Worm (Caenorhabditis elegans) whole organism, midembryonic: ENCODE measurements around the gene srw-62.

ENCODE experiments used
- T22C8.4 ChIP-seq: fragments of 200-800 bp; sonication (Bioruptor generic); IDR thresholded peaks from 2 replicates; pipeline ENCODE4 v1.3.6; 2022; ENCODE audit warnings: missing genetic modification characterization, missing compliant biosample characterization
- cog-1 ChIP-seq: sonication (generic microtip); optimal IDR thresholded peaks from 2 replicates; lab custom pipeline; 2016; ENCODE audit warnings: missing genetic modification characterization, missing compliant biosample characterization
- flt-1 ChIP-seq: fragments of 200-800 bp; sonication (Bioruptor generic); IDR thresholded peaks from 2 replicates; pipeline ENCODE4 v1.3.6; 2022; ENCODE audit warnings: missing genetic modification characterization, missing compliant biosample characterization
- klf-2 ChIP-seq: fragments of 200-800 bp; sonication (Bioruptor generic); conservative IDR thresholded peaks from 2 replicates; pipeline ENCODE4 v1.3.6; 2022; ENCODE audit warnings: missing genetic modification reagents, missing genetic modification characterization, missing compliant biosample characterization
- med-1 ChIP-seq: sonication (generic microtip); optimal IDR thresholded peaks from 2 replicates; lab custom pipeline; 2017; ENCODE audit warnings: missing genetic modification characterization, mild to moderate bottlenecking, missing compliant biosample characterization, antibody characterized with exemption, missing genetic modification reagents; ENCODE audit not compliant: insufficient read depth
- ref-1 ChIP-seq: fragments of 200-800 bp; sonication (Bioruptor generic); conservative IDR thresholded peaks from 2 replicates; pipeline ENCODE4 v1.3.6; 2022; ENCODE audit warnings: missing genetic modification reagents, missing genetic modification characterization, missing compliant biosample characterization
- tab-1 ChIP-seq: fragments of 200-800 bp; sonication (Bioruptor generic); IDR thresholded peaks from 2 replicates; pipeline ENCODE4 v1.3.6; 2022; ENCODE audit warnings: missing genetic modification characterization, missing compliant biosample characterization
- ztf-23 ChIP-seq: fragments of 200-800 bp; sonication (Bioruptor generic); IDR thresholded peaks from 2 replicates; pipeline ENCODE4 v1.3.6; 2022; ENCODE audit warnings: missing genetic modification reagents, missing genetic modification characterization, missing compliant biosample characterization
- ztf-29 ChIP-seq: fragments of 200-800 bp; sonication (Bioruptor generic); IDR thresholded peaks from 2 replicates; pipeline ENCODE4 v1.3.6; 2022; ENCODE audit warnings: missing genetic modification reagents, missing genetic modification characterization, missing compliant biosample characterization

The srw-62 gene

DNA sequence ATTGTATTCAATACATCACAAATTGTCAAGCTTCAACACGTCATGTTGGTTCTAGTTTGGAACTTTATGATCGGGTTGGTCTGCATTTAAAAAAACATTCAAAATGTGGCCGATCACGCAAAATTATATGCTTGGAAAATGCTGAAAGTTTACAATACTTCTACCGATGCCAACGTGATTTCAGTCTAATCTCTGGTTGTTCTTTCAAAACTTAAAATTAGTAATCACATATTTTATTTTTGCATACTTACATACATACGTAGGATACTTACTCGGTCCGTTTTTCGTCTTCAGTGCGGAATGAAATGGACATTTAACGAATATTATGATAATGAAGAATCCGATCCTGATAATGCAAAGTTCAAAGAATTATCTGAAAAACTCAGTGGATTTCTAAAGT lies at the start of gene srw-62:
TSS of gene srw-62 (plus strand) at position 301 of the 400 bp plus-strand sequence.
- no peak for TF ChIP-seq T22C8.4 (GFP tag; lab: Robert Waterston, UW)

DNA sequence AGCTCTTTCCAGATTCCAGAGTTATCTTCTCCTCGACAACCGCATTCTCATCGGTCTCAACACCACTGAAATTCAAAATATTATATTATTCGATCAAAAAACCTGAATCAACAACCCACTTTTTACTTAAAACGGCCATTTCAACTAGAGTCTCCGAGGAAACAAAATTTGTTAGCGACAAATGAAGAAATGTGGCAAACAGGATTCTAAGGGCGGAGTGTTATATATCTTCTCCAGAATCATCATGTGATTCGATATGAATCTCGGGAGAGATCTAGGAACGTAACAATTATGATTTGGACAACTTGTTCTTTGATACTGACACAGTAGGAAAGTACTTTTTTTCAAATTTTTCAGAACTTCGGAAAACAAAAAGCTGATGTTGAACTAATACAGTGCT lies 49.0 kb upstream of the srw-62 start:
- TF ChIP-seq ztf-29 (GFP tag; lab: Robert Waterston, UW) (no peak), ztf-23 (GFP tag; lab: Robert Waterston, UW) (no peak), cog-1 (no peak), klf-2 (no peak), tab-1 (GFP tag; lab: Robert Waterston, UW) (no peak), ref-1 (GFP tag; lab: Robert Waterston, UW) (no peak), flt-1 (GFP tag; lab: Robert Waterston, UW) (no peak), med-1 (no peak), T22C8.4 (GFP tag; lab: Robert Waterston, UW) (no peak)

DNA sequence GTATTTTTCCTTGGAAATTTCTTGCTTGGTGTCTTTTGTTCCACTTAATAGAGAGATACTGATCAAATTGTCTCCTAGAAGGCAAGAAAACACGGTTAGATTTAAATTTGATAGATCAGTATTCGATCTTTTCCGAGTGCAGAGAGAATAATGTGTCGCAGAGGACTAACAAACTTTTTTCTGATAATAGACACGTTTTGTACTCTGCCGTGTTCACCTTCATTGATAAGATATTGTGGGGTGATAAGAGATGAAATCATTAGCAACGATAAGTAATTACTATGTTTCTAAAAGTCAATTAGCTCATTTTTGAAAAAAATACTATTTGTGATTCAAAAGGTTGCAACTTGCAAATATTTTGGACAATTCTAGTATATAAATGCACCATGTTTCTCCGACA lies 48.5 kb upstream of the srw-62 start:
- TF ChIP-seq klf-2 (no peak), ztf-23 (GFP tag; lab: Robert Waterston, UW) (no peak), T22C8.4 (GFP tag; lab: Robert Waterston, UW) (no peak), ref-1 (GFP tag; lab: Robert Waterston, UW) (no peak)

DNA sequence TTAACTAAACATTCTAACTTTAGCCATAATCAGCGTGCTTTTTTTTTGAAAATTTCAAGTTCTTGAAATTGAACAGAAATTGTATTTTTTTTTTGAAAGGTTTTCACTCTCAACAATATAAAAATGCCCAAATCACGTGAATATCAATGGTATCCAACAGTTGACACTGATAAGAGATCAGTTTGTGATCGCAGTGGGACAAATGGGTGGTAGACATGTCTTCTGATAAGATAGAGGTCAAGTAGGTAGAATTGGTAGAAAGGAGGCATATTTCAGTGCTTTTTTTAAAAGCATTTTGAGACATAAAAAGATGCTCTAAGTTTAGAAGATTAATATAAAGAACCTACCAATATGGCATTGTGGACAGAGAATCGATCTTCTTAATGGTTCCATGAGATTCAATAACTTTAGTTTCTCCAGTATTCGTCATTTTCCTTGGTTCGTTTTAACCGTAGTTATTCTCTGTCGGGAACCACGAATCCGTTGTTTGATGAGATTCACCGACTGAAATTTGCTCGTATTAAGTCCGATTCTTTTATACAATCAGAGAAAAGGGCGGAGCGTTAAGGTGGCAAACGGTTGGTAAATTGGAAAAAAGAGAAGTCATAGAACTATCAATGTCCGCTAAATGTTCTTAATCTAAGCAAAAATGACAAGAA lies 47.8 kb upstream of the srw-62 start, which contains the start of gene mthf-1:
TSS of gene mthf-1 (minus strand) at position 504 of the 659 bp plus-strand sequence.
- TF ChIP-seq tab-1 (GFP tag; lab: Robert Waterston, UW) (no peak), flt-1 (GFP tag; lab: Robert Waterston, UW) (no peak), cog-1 (no peak), T22C8.4 (GFP tag; lab: Robert Waterston, UW) (no peak), ztf-29 (GFP tag; lab: Robert Waterston, UW) (no peak), med-1 (no peak), klf-2 (no peak), ref-1 (GFP tag; lab: Robert Waterston, UW) (no peak), ztf-23 (GFP tag; lab: Robert Waterston, UW) (no peak)

DNA sequence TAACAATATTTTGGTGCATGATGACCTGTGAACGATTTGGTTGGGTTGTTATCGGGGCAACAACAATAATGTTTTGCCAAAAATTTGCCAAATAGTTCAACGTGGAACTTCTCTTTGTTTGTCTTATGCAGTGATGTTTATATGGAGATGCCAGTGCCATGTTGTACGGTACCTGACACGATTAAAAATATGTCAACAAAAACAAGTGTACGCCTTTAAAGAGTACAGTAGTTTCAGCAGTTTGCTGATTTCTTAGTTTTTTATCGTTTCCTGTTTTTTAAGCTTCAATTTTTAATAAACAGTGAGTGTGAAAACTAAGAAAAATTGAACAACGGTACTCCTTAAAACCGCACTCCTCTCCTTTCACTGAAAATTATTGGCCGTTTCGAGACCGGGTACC lies 46.9 kb upstream of the srw-62 start:
- no peak for TF ChIP-seq flt-1 (GFP tag; lab: Robert Waterston, UW)
- TF ChIP-seq ref-1 (GFP tag; lab: Robert Waterston, UW) = no peak

DNA sequence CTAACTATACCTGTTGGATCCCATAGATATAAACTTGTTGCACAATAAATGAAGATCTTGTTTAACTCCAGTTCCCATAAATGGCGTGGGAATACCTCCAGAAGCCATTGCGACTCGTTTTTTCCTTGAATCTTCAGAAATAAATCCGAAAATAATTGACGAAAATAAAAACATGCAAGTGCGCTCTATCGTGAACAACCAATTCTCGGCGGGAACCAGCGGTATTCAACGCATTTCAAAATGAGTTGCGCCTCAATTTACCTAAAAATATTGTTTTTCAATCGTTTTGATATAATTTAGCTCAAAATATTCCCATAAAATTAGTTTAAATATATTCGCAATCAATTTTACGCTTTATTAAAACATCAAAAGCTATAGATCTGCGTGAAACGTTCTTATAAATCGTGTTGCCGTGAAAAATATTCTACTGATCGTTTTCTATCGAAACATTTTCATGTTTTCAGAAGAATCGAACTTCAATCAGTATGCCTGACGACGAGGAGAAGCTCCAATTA lies 44.0 kb upstream of the srw-62 start, which contains the start of the genes snpc-1.1 and spdl-1:
TSS of gene snpc-1.1 (minus strand) at position 200 of the 515 bp plus-strand sequence.
TSS of gene spdl-1 (plus strand) at position 465 of the 515 bp plus-strand sequence.
- TF ChIP-seq T22C8.4 (GFP tag; lab: Robert Waterston, UW) (no peak), klf-2 (no peak), ztf-23 (GFP tag; lab: Robert Waterston, UW) (no peak), ref-1 (GFP tag; lab: Robert Waterston, UW) (no peak), tab-1 (GFP tag; lab: Robert Waterston, UW) (no peak), med-1 (no peak), ztf-29 (GFP tag; lab: Robert Waterston, UW) (no peak), cog-1 (no peak)

DNA sequence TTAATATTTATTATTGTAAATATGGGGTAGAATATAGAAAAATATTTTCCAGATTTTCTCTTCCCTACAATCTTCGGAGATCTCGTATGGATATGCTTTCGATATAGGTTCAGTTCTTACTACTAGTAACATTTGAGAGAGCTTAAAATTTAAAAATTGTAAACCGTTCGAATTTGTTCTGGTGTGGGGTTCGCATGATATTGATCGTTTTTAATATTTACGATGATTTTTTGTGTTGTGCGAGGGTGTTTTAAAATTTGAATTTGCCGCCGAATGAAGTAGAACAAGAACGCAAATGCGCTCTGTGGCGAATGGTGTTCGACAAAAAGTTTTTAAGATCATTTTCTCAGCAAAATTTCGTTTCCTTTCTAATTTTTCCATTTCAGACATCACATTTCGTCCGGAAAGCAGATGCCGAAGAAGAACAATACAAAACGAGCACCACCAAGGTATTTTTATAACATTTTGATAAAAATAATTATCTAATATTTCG lies 41.7 kb upstream of the srw-62 start, which contains the start of gene skr-17:
TSS of gene skr-17 (plus strand) at position 51 of the 493 bp plus-strand sequence.
- TF ChIP-seq klf-2 (no peak), T22C8.4 (GFP tag; lab: Robert Waterston, UW) (no peak), flt-1 (GFP tag; lab: Robert Waterston, UW) (no peak), ztf-29 (GFP tag; lab: Robert Waterston, UW) (no peak), cog-1 (no peak), med-1 (no peak), ref-1 (GFP tag; lab: Robert Waterston, UW) (no peak), tab-1 (GFP tag; lab: Robert Waterston, UW) (no peak)

DNA sequence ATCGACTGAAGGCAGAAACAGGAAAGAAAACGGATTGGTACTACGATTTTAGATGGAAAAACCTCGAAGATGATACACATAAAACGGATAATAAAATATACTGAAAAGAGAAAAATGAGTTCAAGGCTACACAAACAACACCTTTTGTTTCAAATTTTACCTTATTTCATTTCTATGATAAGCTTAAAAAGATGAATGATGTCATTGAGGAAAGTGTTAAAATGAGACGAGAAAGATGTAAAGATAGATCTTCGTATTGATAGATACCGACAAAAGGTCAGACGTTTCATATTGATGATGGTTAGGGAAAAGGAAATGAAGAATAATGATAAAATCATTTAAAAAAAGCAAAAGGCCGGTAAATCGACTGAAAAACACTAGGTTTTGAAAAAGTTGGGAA lies 35.6 kb upstream of the srw-62 start:
- TF ChIP-seq cog-1 = no peak
- no peak for TF ChIP-seq ztf-23 (GFP tag; lab: Robert Waterston, UW)
- TF ChIP-seq ztf-29 (GFP tag; lab: Robert Waterston, UW) = no peak
- TF ChIP-seq ref-1 (GFP tag; lab: Robert Waterston, UW) = no peak

DNA sequence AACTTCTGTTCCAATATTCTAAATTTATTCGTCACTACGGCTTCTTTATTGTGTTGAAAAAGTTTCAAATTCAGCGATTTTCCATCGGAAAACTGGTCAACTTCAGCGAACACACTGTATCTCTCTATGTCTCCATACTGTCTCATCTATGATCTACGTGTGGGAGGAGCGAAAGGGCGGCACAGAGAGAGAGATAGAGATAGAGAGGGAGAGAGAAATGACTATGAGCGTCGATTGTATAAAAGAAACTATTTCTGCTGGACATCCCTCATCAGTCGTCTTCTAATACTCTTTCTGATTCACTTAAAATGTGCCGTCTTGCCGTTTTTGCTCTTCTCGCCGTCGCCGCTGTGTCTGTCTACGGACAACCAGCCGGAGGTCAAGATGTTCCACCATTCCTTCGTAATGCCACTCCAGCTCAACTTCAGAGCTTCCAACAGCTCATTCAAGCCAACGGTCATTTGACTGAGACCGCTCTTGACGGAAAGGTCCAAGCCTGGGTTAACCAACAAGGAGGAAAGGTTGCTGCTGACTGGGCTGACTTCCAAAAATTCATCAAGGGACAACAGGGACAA lies 34.8 kb upstream of the srw-62 start, which contains the start of gene srlf-1:
TSS of gene srlf-1 (plus strand) at position 268 of the 575 bp plus-strand sequence.
- TF ChIP-seq cog-1 (no peak), med-1 (no peak), flt-1 (GFP tag; lab: Robert Waterston, UW) (no peak), ztf-23 (GFP tag; lab: Robert Waterston, UW) (no peak), klf-2 (no peak), ztf-29 (GFP tag; lab: Robert Waterston, UW) (no peak), ref-1 (GFP tag; lab: Robert Waterston, UW) (no peak), tab-1 (GFP tag; lab: Robert Waterston, UW) (no peak), T22C8.4 (GFP tag; lab: Robert Waterston, UW) (no peak)

DNA sequence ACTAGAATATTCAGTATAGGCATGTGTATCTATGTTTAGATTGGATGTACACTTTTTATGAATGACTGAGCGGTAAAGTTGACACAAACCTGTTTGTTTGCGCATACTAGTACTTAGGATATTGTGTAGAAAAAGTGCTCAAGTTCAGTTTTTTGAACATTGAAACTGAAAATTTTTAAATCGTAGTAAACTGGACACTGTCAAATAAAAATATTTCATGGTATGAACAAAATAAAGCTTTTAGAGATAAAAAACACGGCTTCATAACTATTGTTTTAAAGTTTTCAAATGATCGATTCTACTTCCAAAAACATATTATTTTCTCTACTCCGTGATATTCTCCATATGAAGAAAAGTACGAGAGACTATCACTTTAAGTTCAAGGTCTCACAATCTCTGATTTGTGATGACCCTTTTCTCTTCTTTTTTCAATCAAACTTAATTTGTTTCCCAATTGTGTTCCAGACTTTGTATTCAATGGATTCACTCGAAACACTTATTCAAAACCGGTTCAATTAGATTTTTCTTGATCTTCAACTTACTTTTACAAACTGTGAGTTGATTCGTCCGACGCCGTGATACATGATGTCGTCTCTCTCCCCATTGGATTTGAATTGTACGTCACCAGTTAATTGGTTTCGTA lies 33.7 kb upstream of the srw-62 start:
- TF ChIP-seq ref-1 (GFP tag; lab: Robert Waterston, UW) (no peak), T22C8.4 (GFP tag; lab: Robert Waterston, UW) (no peak), tab-1 (GFP tag; lab: Robert Waterston, UW) (no peak), ztf-29 (GFP tag; lab: Robert Waterston, UW) (no peak), flt-1 (GFP tag; lab: Robert Waterston, UW) (no peak)
